Worm (Caenorhabditis elegans) whole organism, L1 larva: ENCODE data around the gene F29C4.4.

ENCODE experiments used
- C04F5.9 ChIP-seq: sonication (generic microtip); optimal IDR thresholded peaks from 2 replicates; lab custom pipeline; 2016; ENCODE audit warnings: missing genetic modification characterization, missing compliant biosample characterization
- C16A3.4 ChIP-seq: fragments of 150-350 bp; optimal IDR thresholded peaks from 2 replicates; lab custom pipeline; 2014; ENCODE audit warnings: missing biosample characterization, missing genetic modification characterization
- F16B12.6 ChIP-seq: fragments of 150-350 bp; optimal IDR thresholded peaks from 2 replicates; lab custom pipeline; 2014; ENCODE audit warnings: missing biosample characterization, missing genetic modification characterization
- Y116A8C.19 ChIP-seq: sonication (generic microtip); optimal IDR thresholded peaks from 2 replicates; lab custom pipeline; 2016; ENCODE audit warnings: missing compliant biosample characterization, missing genetic modification characterization, borderline replicate concordance
- alr-1 ChIP-seq: fragments of 200-800 bp; sonication (Bioruptor generic); optimal IDR thresholded peaks from 2 replicates; lab custom pipeline; 2018; ENCODE audit warnings: borderline replicate concordance, mild to moderate bottlenecking, missing genetic modification characterization, missing compliant biosample characterization
- ama-1 ChIP-seq: fragments of 150-350 bp; optimal IDR thresholded peaks from 2 replicates; lab custom pipeline; 2014
- blmp-1 ChIP-seq: fragments of 150-350 bp; optimal IDR thresholded peaks from 2 replicates; lab custom pipeline; 2014; ENCODE audit warnings: missing biosample characterization, missing genetic modification characterization
- ceh-8 ChIP-seq: fragments of 200-800 bp; sonication (Bioruptor generic); optimal IDR thresholded peaks from 2 replicates; lab custom pipeline; 2018; ENCODE audit warnings: mild to moderate bottlenecking, missing genetic modification characterization, moderate library complexity, missing compliant biosample characterization
- ceh-88 ChIP-seq: fragments of 200-800 bp; sonication (Bioruptor generic); IDR thresholded peaks from 2 replicates; pipeline ENCODE4 v1.3.6; 2022; ENCODE audit warnings: missing genetic modification characterization, missing compliant biosample characterization
- ces-1 ChIP-seq: fragments of 150-350 bp; optimal IDR thresholded peaks from 2 replicates; lab custom pipeline; 2014; ENCODE audit warnings: missing biosample characterization, missing genetic modification reagents, missing genetic modification characterization
- dsc-1 ChIP-seq: sonication (generic microtip); optimal IDR thresholded peaks from 2 replicates; lab custom pipeline; 2016; ENCODE audit warnings: mild to moderate bottlenecking, missing genetic modification characterization, missing compliant biosample characterization
- efl-3 ChIP-seq: fragments of 200-800 bp; sonication (Bioruptor generic); optimal IDR thresholded peaks from 2 replicates; lab custom pipeline; 2018; ENCODE audit warnings: mild to moderate bottlenecking, missing genetic modification characterization, missing compliant biosample characterization
- egl-27 ChIP-seq, 2 experiments: fragments of 150-350 bp in 1 of 2; sonication (generic microtip); optimal IDR thresholded peaks; 3 replicates each; lab custom pipeline; 2017 to 2018; ENCODE audit warnings: missing biosample characterization in 2 of 2, missing genetic modification characterization in 2 of 2, missing genetic modification reagents in 2 of 2
- elt-2 ChIP-seq: sonication (generic microtip); optimal IDR thresholded peaks from 2 replicates; lab custom pipeline; 2016; ENCODE audit warnings: missing genetic modification characterization, mild to moderate bottlenecking, inconsistent platforms, missing compliant biosample characterization, missing genetic modification reagents
- ets-5 ChIP-seq: fragments of 200-800 bp; sonication (Bioruptor generic); IDR thresholded peaks from 2 replicates; pipeline ENCODE4 v1.3.6; 2022; ENCODE audit warnings: missing genetic modification characterization, missing compliant biosample characterization
- fkh-4 ChIP-seq: sonication (generic microtip); optimal IDR thresholded peaks from 2 replicates; lab custom pipeline; 2016; ENCODE audit warnings: missing compliant biosample characterization, missing genetic modification characterization, borderline replicate concordance
- fkh-8 ChIP-seq: sonication (generic microtip); optimal IDR thresholded peaks from 2 replicates; lab custom pipeline; 2016; ENCODE audit warnings: mild to moderate bottlenecking, missing genetic modification characterization, missing compliant biosample characterization
- fos-1 ChIP-seq: fragments of 150-350 bp; optimal IDR thresholded peaks from 2 replicates; lab custom pipeline; 2014; ENCODE audit warnings: missing biosample characterization, missing genetic modification characterization
- isw-1 ChIP-seq: fragments of 200-800 bp; sonication (Bioruptor generic); IDR thresholded peaks from 2 replicates; pipeline ENCODE4 v1.3.6; 2022; ENCODE audit warnings: missing genetic modification characterization, missing compliant biosample characterization
- lin-13 ChIP-seq: fragments of 150-350 bp; optimal IDR thresholded peaks from 2 replicates; lab custom pipeline; 2014; ENCODE audit warnings: missing biosample characterization, missing genetic modification reagents, missing genetic modification characterization
- lin-14 ChIP-seq: fragments of 200-800 bp; sonication (Bioruptor generic); optimal IDR thresholded peaks from 2 replicates; lab custom pipeline; 2018; ENCODE audit warnings: mild to moderate bottlenecking, missing genetic modification characterization, moderate library complexity, missing compliant biosample characterization
- lin-35 ChIP-seq, 2 experiments: fragments of 150-350 bp; optimal IDR thresholded peaks; 2 replicates each; lab custom pipeline; 2014; ENCODE audit warnings: missing biosample characterization in 2 of 2, missing genetic modification characterization in 2 of 2, missing genetic modification reagents in 2 of 2
- lin-39 ChIP-seq: fragments of 150-350 bp; optimal IDR thresholded peaks from 2 replicates; lab custom pipeline; 2014; ENCODE audit warnings: missing biosample characterization, missing genetic modification reagents, missing genetic modification characterization
- mab-9 ChIP-seq: fragments of 200-800 bp; sonication (Bioruptor generic); IDR thresholded peaks from 2 replicates; pipeline ENCODE4 v1.3.6; 2022; ENCODE audit warnings: missing genetic modification reagents, missing genetic modification characterization, missing compliant biosample characterization
- nhr-11 ChIP-seq: fragments of 150-350 bp; optimal IDR thresholded peaks from 2 replicates; lab custom pipeline; 2014; ENCODE audit warnings: missing biosample characterization, missing genetic modification characterization
- nhr-19 ChIP-seq: fragments of 200-800 bp; sonication (Bioruptor generic); conservative IDR thresholded peaks from 2 replicates; pipeline ENCODE4 v1.3.6; 2022; ENCODE audit warnings: missing genetic modification characterization, missing compliant biosample characterization
- nhr-20 ChIP-seq: sonication (generic microtip); optimal IDR thresholded peaks from 2 replicates; lab custom pipeline; 2016; ENCODE audit warnings: mild to moderate bottlenecking, missing genetic modification characterization, missing compliant biosample characterization
- nhr-28 ChIP-seq: fragments of 150-350 bp; optimal IDR thresholded peaks from 2 replicates; lab custom pipeline; 2014; ENCODE audit warnings: missing biosample characterization, missing genetic modification characterization
- nhr-47 ChIP-seq: sonication (generic microtip); optimal IDR thresholded peaks from 2 replicates; lab custom pipeline; 2016; ENCODE audit warnings: mild to moderate bottlenecking, missing genetic modification characterization, moderate library complexity, missing compliant biosample characterization
- nhr-76 ChIP-seq: sonication (generic microtip); optimal IDR thresholded peaks from 2 replicates; lab custom pipeline; 2017; ENCODE audit warnings: missing biosample characterization, missing genetic modification characterization
- nhr-90 ChIP-seq: sonication (generic microtip); optimal IDR thresholded peaks from 2 replicates; lab custom pipeline; 2016; ENCODE audit warnings: mild to moderate bottlenecking, missing genetic modification characterization, missing compliant biosample characterization; ENCODE audit not compliant: poor library complexity
- pax-3 ChIP-seq: fragments of 200-800 bp; sonication (Bioruptor generic); optimal IDR thresholded peaks from 2 replicates; lab custom pipeline; 2018; ENCODE audit warnings: mild to moderate bottlenecking, missing genetic modification characterization, moderate library complexity, missing compliant biosample characterization
- pqm-1 ChIP-seq: sonication (generic microtip); optimal IDR thresholded peaks from 3 replicates; lab custom pipeline; 2017; ENCODE audit warnings: missing biosample characterization, missing genetic modification characterization
- skn-1 ChIP-seq: fragments of 150-350 bp; optimal IDR thresholded peaks from 2 replicates; lab custom pipeline; 2014; ENCODE audit warnings: missing biosample characterization, missing genetic modification characterization
- sox-4 ChIP-seq: sonication (generic microtip); optimal IDR thresholded peaks from 2 replicates; lab custom pipeline; 2016; ENCODE audit warnings: missing genetic modification characterization, missing compliant biosample characterization
- swsn-7 ChIP-seq: sonication (generic microtip); optimal IDR thresholded peaks from 2 replicates; lab custom pipeline; 2016; ENCODE audit warnings: missing genetic modification characterization, missing compliant biosample characterization
- unc-130 ChIP-seq: fragments of 150-350 bp; optimal IDR thresholded peaks from 2 replicates; lab custom pipeline; 2017; ENCODE audit warnings: missing biosample characterization, missing genetic modification characterization, inconsistent platforms
- unc-62 ChIP-seq: fragments of 150-350 bp; optimal IDR thresholded peaks from 2 replicates; lab custom pipeline; 2014; ENCODE audit warnings: missing biosample characterization, missing genetic modification reagents, missing genetic modification characterization
- unc-98 ChIP-seq: fragments of 200-800 bp; sonication (Bioruptor generic); IDR thresholded peaks from 2 replicates; pipeline ENCODE4 v1.3.6; 2022; ENCODE audit warnings: missing genetic modification characterization, missing compliant biosample characterization
- xbp-1 ChIP-seq: sonication (generic microtip); optimal IDR thresholded peaks from 2 replicates; lab custom pipeline; 2016; ENCODE audit warnings: missing genetic modification characterization, missing compliant biosample characterization
- zag-1 ChIP-seq: fragments of 150-350 bp; optimal IDR thresholded peaks from 2 replicates; lab custom pipeline; 2014; ENCODE audit warnings: missing biosample characterization, missing genetic modification characterization
- zip-4 ChIP-seq: fragments of 200-800 bp; sonication (Bioruptor generic); optimal IDR thresholded peaks from 2 replicates; lab custom pipeline; 2018; ENCODE audit warnings: mild to moderate bottlenecking, missing genetic modification characterization, moderate library complexity, missing compliant biosample characterization

F29C4.4 gene

ce11 chrIV:143807-144371 is 32.4 kb downstream of the F29C4.4 start (continued):
- peak; percentile 39 for TF ChIP-seq C16A3.4
- peak; percentile 4 for TF ChIP-seq pax-3 (tag; lab: Kevin White, UChicago)
- TF ChIP-seq nhr-90 (tag; lab: Kevin White, UChicago) = peak; percentile 66
- no peak for TF ChIP-seq sox-4
- TF ChIP-seq pqm-1 (tag; lab: Kevin White, UChicago) = no peak
- TF ChIP-seq ets-5 (GFP tag; lab: Robert Waterston, UW) = no peak
- peak; percentile 18 for TF ChIP-seq ceh-8 (GFP tag; lab: Kevin White, UChicago)
- TF ChIP-seq egl-27 (tag; optimal IDR thresholded peaks at IDR 0.05; lab: Kevin White, UChicago) = no peak
- peak; percentile 77 for TF ChIP-seq lin-14 (GFP tag; lab: Kevin White, UChicago)
- TF ChIP-seq lin-35 (GFP tag; optimal IDR thresholded peaks at IDR 0.05; lab: Kevin White, UChicago) = peak; percentile 53 to 79
- no peak for TF ChIP-seq lin-39 (tag; lab: Kevin White, UChicago)
- TF ChIP-seq fos-1 (tag; lab: Kevin White, UChicago) = peak; percentile 39
- TF ChIP-seq nhr-20 (tag; lab: Kevin White, UChicago) = peak; percentile 55
- peak; percentile 4; the same call in 1 of the 2 replicates for TF ChIP-seq isw-1
- no peak for TF ChIP-seq efl-3 (GFP tag; lab: Kevin White, UChicago)
- no peak for TF ChIP-seq nhr-11 (tag; lab: Kevin White, UChicago)
- peak; percentile 2 for TF ChIP-seq C04F5.9 (tag; lab: Kevin White, UChicago)
- TF ChIP-seq nhr-19 = peak; percentile 58
- no peak for TF ChIP-seq ama-1 (lab: Kevin White, UChicago)
- peak; percentile 33 for TF ChIP-seq lin-13 (GFP tag; lab: Kevin White, UChicago)
- no peak for TF ChIP-seq elt-2 (tag; lab: Kevin White, UChicago)
- TF ChIP-seq unc-130 (tag; lab: Kevin White, UChicago) = peak; percentile 74
- TF ChIP-seq fkh-8 (tag; lab: Kevin White, UChicago) = peak; percentile 54
- no peak for TF ChIP-seq ces-1 (GFP tag; lab: Kevin White, UChicago)

- TF ChIP-seq unc-130 (tag; lab: Kevin White, UChicago) (no peak), unc-98 (GFP tag; lab: Robert Waterston, UW) (no peak), pqm-1 (tag; lab: Kevin White, UChicago) (no peak), ama-1 (lab: Kevin White, UChicago) (no peak), mab-9 (GFP tag; lab: Robert Waterston, UW) (no peak), zag-1 (tag; lab: Kevin White, UChicago) (no peak), C16A3.4 (no peak), egl-27 (tag; optimal IDR thresholded peaks at IDR 0.05; lab: Kevin White, UChicago) (no peak)
- TF ChIP-seq, all 84 proteins: peak for 0
Measured at ce11 chrIV:147819-148218, 36.3 kb downstream of the F29C4.4 start, which contains the start of gene col-99. Gene col-99 (minus strand): TSS chrIV:147919.

- TF ChIP-seq F16B12.6 (no peak), fos-1 (tag; lab: Kevin White, UChicago) (no peak), xbp-1 (no peak), skn-1 (tag; lab: Kevin White, UChicago) (no peak), blmp-1 (peak; percentile 5)
Measured at ce11 chrIV:148756-149155, 37.3 kb downstream of the F29C4.4 start.

DNA sequence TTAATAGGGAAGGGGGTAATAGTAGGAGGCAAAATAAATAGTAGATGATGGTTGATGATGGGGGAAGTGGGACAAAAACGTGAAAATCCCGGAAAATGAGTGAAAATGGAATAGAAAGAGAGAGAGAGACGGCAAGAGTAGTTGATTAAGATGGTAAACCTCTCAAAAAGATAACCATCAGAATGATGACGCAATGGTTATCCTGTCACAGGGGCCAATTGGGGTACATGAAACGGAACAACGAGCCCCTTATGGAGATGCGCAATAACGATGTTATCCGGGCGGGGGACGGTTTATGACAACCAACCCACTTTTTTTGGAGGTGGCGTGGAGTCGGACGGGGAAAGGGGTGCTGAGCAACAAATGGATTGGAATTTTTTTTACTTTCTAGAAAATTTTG is 38.3 kb downstream of the F29C4.4 start:
- no peak for TF ChIP-seq dsc-1 (tag; lab: Kevin White, UChicago)
- TF ChIP-seq fkh-4 (tag; lab: Kevin White, UChicago) = no peak
- no peak for TF ChIP-seq Y116A8C.19 (tag; lab: Kevin White, UChicago)
- TF ChIP-seq ceh-88 (GFP tag; lab: Robert Waterston, UW) = no peak
- no peak for TF ChIP-seq pax-3 (tag; lab: Kevin White, UChicago)
- no peak for TF ChIP-seq unc-62
- no peak for TF ChIP-seq nhr-47 (tag; lab: Kevin White, UChicago)
- no peak for TF ChIP-seq nhr-76
- no peak for TF ChIP-seq lin-39 (tag; lab: Kevin White, UChicago)
- TF ChIP-seq blmp-1 = no peak
- TF ChIP-seq zip-4 (GFP tag; lab: Kevin White, UChicago) = no peak
- no peak for TF ChIP-seq ets-5 (GFP tag; lab: Robert Waterston, UW)
- TF ChIP-seq swsn-7 (tag; lab: Kevin White, UChicago) = no peak
- TF ChIP-seq nhr-28 (tag; lab: Kevin White, UChicago) = no peak
- no peak for TF ChIP-seq F16B12.6
- TF ChIP-seq zag-1 (tag; lab: Kevin White, UChicago) = no peak
- TF ChIP-seq alr-1 (tag; lab: Kevin White, UChicago) = no peak
